Worm (Caenorhabditis elegans) whole organism, L4/young adult: ENCODE measurements around the gene rsp-7.
A peak's percentile ranks its signal among the peaks of the same experiment; 100 is the strongest.

Source experiments
- W03F9.2 ChIP-seq: fragments of 150-350 bp; optimal IDR thresholded peaks from 2 replicates; lab custom pipeline; 2014; ENCODE audit warnings: missing biosample characterization, missing genetic modification characterization
- dao-5 ChIP-seq: sonication (generic microtip); optimal IDR thresholded peaks from 2 replicates; lab custom pipeline; 2016; ENCODE audit warnings: missing genotype, missing genetic modification characterization, moderate library complexity, missing compliant biosample characterization
- him-1 ChIP-seq: sonication (generic microtip); optimal IDR thresholded peaks from 2 replicates; lab custom pipeline; 2016; ENCODE audit warnings: missing genotype, missing genetic modification reagents, missing genetic modification characterization, missing compliant biosample characterization

Gene rsp-7

ce11 chrII:10658576-10659256 is at the start of gene rsp-7, which contains the start of gene snu-13:
Gene rsp-7, plus strand, starts transcription at chrII:10659206.
Gene snu-13, minus strand, starts transcription at chrII:10658626.
- TF ChIP-seq him-1 = no peak
- TF ChIP-seq dao-5 = no peak
- peak; percentile 90 for TF ChIP-seq W03F9.2

ce11 chrII:10612743-10613142 is 46.3 kb upstream of the rsp-7 start, which contains the start of gene C14A4.12:
Gene C14A4.12, plus strand, starts transcription at chrII:10613043.
- TF ChIP-seq dao-5 (no peak), him-1 (no peak), W03F9.2 (no peak)

- TF ChIP-seq him-1 = no peak
- no peak for TF ChIP-seq W03F9.2
- no peak for TF ChIP-seq dao-5
Observed at ce11 chrII:10618157-10618556, 40.8 kb upstream of the rsp-7 start, which contains the start of gene C14A4.13. Gene C14A4.13, plus strand, starts transcription at chrII:10618457.

- TF ChIP-seq dao-5 (no peak), him-1 (no peak)
Observed at ce11 chrII:10621965-10622364, 37.0 kb upstream of the rsp-7 start, which contains the start of gene cutl-9. Gene cutl-9, plus strand, starts transcription at chrII:10622265.

- TF ChIP-seq dao-5 = no peak
Observed at ce11 chrII:10627086-10627485, 31.9 kb upstream of the rsp-7 start.

ce11 chrII:10627963-10628362 is 31.0 kb upstream of the rsp-7 start, which contains the start of gene M28.8:
Gene M28.8, plus strand, starts transcription at chrII:10628263.
- TF ChIP-seq dao-5 = no peak
- no peak for TF ChIP-seq him-1
- TF ChIP-seq W03F9.2 = no peak

ce11 chrII:10630944-10631343 is 28.1 kb upstream of the rsp-7 start:
- TF ChIP-seq dao-5 (no peak), W03F9.2 (no peak), him-1 (no peak)

ce11 chrII:10639110-10639509 is 19.9 kb upstream of the rsp-7 start, which contains the start of gene M28.9:
Gene M28.9, plus strand, starts transcription at chrII:10639410.
- TF ChIP-seq W03F9.2 (no peak), him-1 (no peak), dao-5 (no peak)

ce11 chrII:10643403-10643802 is 15.6 kb upstream of the rsp-7 start, which contains the start of gene M28.4:
Gene M28.4, plus strand, starts transcription at chrII:10643703.
- TF ChIP-seq him-1 (no peak), W03F9.2 (no peak)

- TF ChIP-seq him-1 = no peak
- TF ChIP-seq dao-5 = no peak
- TF ChIP-seq W03F9.2 = no peak
Observed at ce11 chrII:10646901-10647566, 12.0 kb upstream of the rsp-7 start, which contains the start of gene M28.10. Gene M28.10, plus strand, starts transcription at chrII:10647516.

- TF ChIP-seq dao-5 (no peak), him-1 (no peak), W03F9.2 (no peak)
Observed at ce11 chrII:10652112-10652511, 6.9 kb upstream of the rsp-7 start, which contains the start of gene nphp-1. Gene nphp-1, minus strand, starts transcription at chrII:10652256.

ce11 chrII:10653559-10653958 is 5.4 kb upstream of the rsp-7 start:
- TF ChIP-seq W03F9.2 (no peak), him-1 (no peak), dao-5 (no peak)

- no peak for TF ChIP-seq dao-5
- no peak for TF ChIP-seq him-1
- no peak for TF ChIP-seq W03F9.2
Observed at ce11 chrII:10654435-10654834, 4.6 kb upstream of the rsp-7 start.

- TF ChIP-seq W03F9.2 (no peak), dao-5 (no peak), him-1 (no peak)
Observed at ce11 chrII:10656395-10656794, 2.6 kb upstream of the rsp-7 start.

ce11 chrII:10657632-10658108 is 1.3 kb upstream of the rsp-7 start, which contains the start of gene lact-3:
Gene lact-3, minus strand, starts transcription at chrII:10657682.
- TF ChIP-seq dao-5 (no peak), W03F9.2 (no peak), him-1 (no peak)

- TF ChIP-seq dao-5 = no peak
- TF ChIP-seq W03F9.2 = no peak
- no peak for TF ChIP-seq him-1
Observed at ce11 chrII:10659585-10659984, 579 bp downstream of the rsp-7 start.
